Fruit fly (Drosophila melanogaster): ENCODE measurements around the gene CG11977.

CG11977 gene

dm6 chr3R:8979850-8980775, 17.4 kb upstream of the CG11977 start:
- TF ChIP-seq pan (optimal IDR thresholded peaks at IDR 0.05) (no peak), EcR (GFP tag; optimal IDR thresholded peaks at IDR 0.05) (no peak), psq (optimal IDR thresholded peaks at IDR 0.05) (no peak), CG8478 (optimal IDR thresholded peaks at IDR 0.05) (no peak), Dll (optimal IDR thresholded peaks at IDR 0.05) (no peak)

- TF ChIP-seq pan (optimal IDR thresholded peaks at IDR 0.05) (no peak), EcR (GFP tag; optimal IDR thresholded peaks at IDR 0.05) (no peak), Dll (optimal IDR thresholded peaks at IDR 0.05) (no peak), psq (optimal IDR thresholded peaks at IDR 0.05) (no peak), CG8478 (optimal IDR thresholded peaks at IDR 0.05) (no peak), usp (GFP tag; optimal IDR thresholded peaks at IDR 0.05) (no peak)
Measured at dm6 chr3R:8980776-8981165, 16.7 kb upstream of the CG11977 start, which contains the start of gene CAHbeta. CAHbeta (plus strand) TSS chr3R:8980860.

- TF ChIP-seq Dll (optimal IDR thresholded peaks at IDR 0.05) (no peak), usp (GFP tag; optimal IDR thresholded peaks at IDR 0.05) (no peak), pan (optimal IDR thresholded peaks at IDR 0.05) (no peak), CG8478 (optimal IDR thresholded peaks at IDR 0.05) (no peak), psq (optimal IDR thresholded peaks at IDR 0.05) (no peak)
Measured at dm6 chr3R:8981209-8981996, 16.1 kb upstream of the CG11977 start.

dm6 chr3R:8984141-8984540, 13.4 kb upstream of the CG11977 start, which contains the start of gene RagA-B:
RagA-B (minus strand) TSS chr3R:8984315.
- TF ChIP-seq CG8478 (optimal IDR thresholded peaks at IDR 0.05) (no peak), psq (optimal IDR thresholded peaks at IDR 0.05) (no peak), EcR (GFP tag; optimal IDR thresholded peaks at IDR 0.05) (no peak), pan (optimal IDR thresholded peaks at IDR 0.05) (no peak), Dll (optimal IDR thresholded peaks at IDR 0.05) (no peak), usp (GFP tag; optimal IDR thresholded peaks at IDR 0.05) (no peak)

dm6 chr3R:8984602-8985074, 12.9 kb upstream of the CG11977 start, which contains the start of gene CG11970:
CG11970 (plus strand) TSS chr3R:8984718.
- no peak for TF ChIP-seq pan (optimal IDR thresholded peaks at IDR 0.05)
- TF ChIP-seq CG8478 (optimal IDR thresholded peaks at IDR 0.05) = no peak
- TF ChIP-seq usp (GFP tag; optimal IDR thresholded peaks at IDR 0.05) = no peak
- no peak for TF ChIP-seq Dll (optimal IDR thresholded peaks at IDR 0.05)
- TF ChIP-seq psq (optimal IDR thresholded peaks at IDR 0.05) = no peak
- TF ChIP-seq EcR (GFP tag; optimal IDR thresholded peaks at IDR 0.05) = no peak

- TF ChIP-seq pan (optimal IDR thresholded peaks at IDR 0.05) = no peak
- TF ChIP-seq CG8478 (optimal IDR thresholded peaks at IDR 0.05) = no peak
- TF ChIP-seq usp (GFP tag; optimal IDR thresholded peaks at IDR 0.05) = no peak
- no peak for TF ChIP-seq EcR (GFP tag; optimal IDR thresholded peaks at IDR 0.05)
- no peak for TF ChIP-seq Dll (optimal IDR thresholded peaks at IDR 0.05)
- TF ChIP-seq psq (optimal IDR thresholded peaks at IDR 0.05) = no peak
Measured at dm6 chr3R:8992928-8993579, 4.4 kb upstream of the CG11977 start, which contains the start of gene CG11975. CG11975 (plus strand) TSS chr3R:8993253.

dm6 chr3R:8998243-8998642, 746 bp downstream of the CG11977 start:
- TF ChIP-seq usp (GFP tag; optimal IDR thresholded peaks at IDR 0.05) = no peak
- no peak for TF ChIP-seq Dll (optimal IDR thresholded peaks at IDR 0.05)
- no peak for TF ChIP-seq psq (optimal IDR thresholded peaks at IDR 0.05)
- TF ChIP-seq EcR (GFP tag; optimal IDR thresholded peaks at IDR 0.05) = no peak
- no peak for TF ChIP-seq CG8478 (optimal IDR thresholded peaks at IDR 0.05)
- no peak for TF ChIP-seq pan (optimal IDR thresholded peaks at IDR 0.05)

dm6 chr3R:9001720-9002240, 4.3 kb downstream of the CG11977 start:
- TF ChIP-seq EcR (GFP tag; optimal IDR thresholded peaks at IDR 0.05) = no peak
- no peak for TF ChIP-seq Dll (optimal IDR thresholded peaks at IDR 0.05)
- TF ChIP-seq psq (optimal IDR thresholded peaks at IDR 0.05) = no peak

dm6 chr3R:9002542-9002941, 5.0 kb downstream of the CG11977 start:
- TF ChIP-seq EcR (GFP tag; optimal IDR thresholded peaks at IDR 0.05) (no peak), usp (GFP tag; optimal IDR thresholded peaks at IDR 0.05) (no peak), Dll (optimal IDR thresholded peaks at IDR 0.05) (no peak)

dm6 chr3R:9003600-9004223, 6.2 kb downstream of the CG11977 start, which contains the start of the genes CG31100 and CG11980:
CG31100 (minus strand) TSS chr3R:9003650.
CG11980 (plus strand) TSS chr3R:9004017.
- TF ChIP-seq EcR (GFP tag; optimal IDR thresholded peaks at IDR 0.05) (no peak), Dll (optimal IDR thresholded peaks at IDR 0.05) (no peak), usp (GFP tag; optimal IDR thresholded peaks at IDR 0.05) (no peak), psq (optimal IDR thresholded peaks at IDR 0.05) (no peak), CG8478 (optimal IDR thresholded peaks at IDR 0.05) (no peak), pan (optimal IDR thresholded peaks at IDR 0.05) (no peak)

dm6 chr3R:9006129-9006528, 8.6 kb downstream of the CG11977 start, which contains the start of the genes Prosbeta3 and Iru:
Prosbeta3 (minus strand) TSS chr3R:9006226.
Iru (plus strand) TSS chr3R:9006456.
- TF ChIP-seq CG8478 (optimal IDR thresholded peaks at IDR 0.05) (no peak), Dll (optimal IDR thresholded peaks at IDR 0.05) (no peak), usp (GFP tag; optimal IDR thresholded peaks at IDR 0.05) (no peak), EcR (GFP tag; optimal IDR thresholded peaks at IDR 0.05) (no peak), pan (optimal IDR thresholded peaks at IDR 0.05) (no peak), psq (optimal IDR thresholded peaks at IDR 0.05) (no peak)
